Worm (Caenorhabditis elegans): ENCODE data around the gene F01D5.7.

- TF ChIP-seq nhr-90 (tag; optimal IDR thresholded peaks at IDR 0.05) (no peak), him-1 (tag; optimal IDR thresholded peaks at IDR 0.05) (no peak), unc-130 (GFP tag; optimal IDR thresholded peaks at IDR 0.05) (no peak), ztf-26 (tag; optimal IDR thresholded peaks at IDR 0.05) (no peak), mes-4 (tag; optimal IDR thresholded peaks at IDR 0.05) (no peak), zfh-2 (GFP tag; conservative IDR thresholded peaks at IDR 0.05) (no peak), madf-10 (tag; optimal IDR thresholded peaks at IDR 0.05) (no peak), tbx-9 (tag; optimal IDR thresholded peaks at IDR 0.05; ENCODE audit: borderline replicate concordance) (no peak)
Observed at ce11 chrII:14045235-14045634, 36.8 kb downstream of the F01D5.7 start.

Measured in whole organism, young adult.